Worm (Caenorhabditis elegans) whole organism, L4/young adult: ENCODE data around the gene Y82E9BL.5.

ENCODE experiments used
- W03F9.2 ChIP-seq: fragments of 150-350 bp; optimal IDR thresholded peaks from 2 replicates; lab custom pipeline; 2014; ENCODE audit warnings: missing biosample characterization, missing genetic modification characterization
- him-1 ChIP-seq: sonication (generic microtip); optimal IDR thresholded peaks from 2 replicates; lab custom pipeline; 2016; ENCODE audit warnings: missing genotype, missing genetic modification reagents, missing genetic modification characterization, missing compliant biosample characterization

ce11 chrIII:1374355-1374807, 26.9 kb upstream of the Y82E9BL.5 start, which contains the start of gene Y82E9BR.20:
- TF ChIP-seq W03F9.2 (tag; lab: Kevin White, UChicago) (no peak), him-1 (no peak)
